Fruit fly (Drosophila melanogaster) whole organism, embryonic: ENCODE results near the gene CG18258.

Experiments
- Blimp-1 ChIP-seq: fragments of 200-800 bp; sonication (Bioruptor generic); optimal IDR thresholded peaks from 3 replicates; lab custom pipeline; 2018; ENCODE audit warnings: missing biosample characterization, missing genetic modification characterization, mild to moderate bottlenecking, moderate library complexity, missing genetic modification reagents
- Bteb2 ChIP-seq: fragments of 200-800 bp; sonication (Bioruptor generic); optimal IDR thresholded peaks from 2 replicates; lab custom pipeline; 2016; ENCODE audit warnings: missing biosample characterization, missing genetic modification characterization
- CG11247 ChIP-seq: fragments of 200-800 bp; sonication (Bioruptor generic); IDR thresholded peaks from 2 replicates; pipeline ENCODE4 v1.3.6; 2022; ENCODE audit warnings: missing biosample characterization, missing genetic modification characterization
- CG12659 ChIP-seq: fragments of 200-800 bp; sonication (Bioruptor generic); optimal IDR thresholded peaks from 3 replicates; lab custom pipeline; 2017; ENCODE audit warnings: mild to moderate bottlenecking, missing biosample characterization, missing genetic modification reagents, missing genetic modification characterization
- CG15479 ChIP-seq: fragments of 200-800 bp; sonication (Bioruptor generic); optimal IDR thresholded peaks from 3 replicates; lab custom pipeline; 2019; ENCODE audit warnings: missing biosample characterization, mild to moderate bottlenecking, missing genetic modification characterization, moderate library complexity
- CG2116 ChIP-seq: fragments of 200-800 bp; sonication (Bioruptor generic); optimal IDR thresholded peaks from 3 replicates; lab custom pipeline; 2018; ENCODE audit warnings: missing biosample characterization, mild to moderate bottlenecking, missing genetic modification characterization
- CG4730 ChIP-seq: fragments of 200-800 bp; sonication (Bioruptor generic); IDR thresholded peaks from 2 replicates; pipeline ENCODE4 v1.3.6; 2022; ENCODE audit warnings: missing biosample characterization, missing genetic modification characterization
- CG6654 ChIP-seq: fragments of 200-800 bp; sonication (Bioruptor generic); optimal IDR thresholded peaks from 2 replicates; lab custom pipeline; 2017; ENCODE audit warnings: missing biosample characterization, mild to moderate bottlenecking, missing genetic modification characterization
- CG8290 ChIP-seq, 3 experiments: fragments of 200-800 bp; sonication (Bioruptor generic); optimal IDR thresholded peaks; 2 replicates each; lab custom pipeline; 2016 to 2019; ENCODE audit warnings: missing biosample characterization in 3 of 3, missing genetic modification characterization in 3 of 3, mild to moderate bottlenecking in 2 of 3, moderate library complexity in 1 of 3
- Chrac-16 ChIP-seq: fragments of 200-800 bp; sonication (Bioruptor generic); optimal IDR thresholded peaks from 3 replicates; lab custom pipeline; 2016; ENCODE audit warnings: missing biosample characterization, missing genetic modification characterization
- CoRest ChIP-seq: fragments of 200-800 bp; sonication (Bioruptor generic); optimal IDR thresholded peaks from 3 replicates; lab custom pipeline; 2018; ENCODE audit warnings: missing biosample characterization, mild to moderate bottlenecking, missing genetic modification characterization, moderate library complexity
- Dip2 ChIP-seq: fragments of 200-800 bp; sonication (Bioruptor generic); IDR thresholded peaks from 2 replicates; pipeline ENCODE4 v1.3.6; 2022; ENCODE audit warnings: missing biosample characterization, missing genetic modification characterization
- Dip3 ChIP-seq: fragments of 200-800 bp; sonication (Bioruptor generic); optimal IDR thresholded peaks from 3 replicates; lab custom pipeline; 2016; ENCODE audit warnings: missing biosample characterization, missing genetic modification characterization
- Dp ChIP-seq: fragments of 200-800 bp; sonication (Bioruptor generic); optimal IDR thresholded peaks from 2 replicates; lab custom pipeline; 2018; ENCODE audit warnings: missing biosample characterization, mild to moderate bottlenecking, missing genetic modification characterization, moderate library complexity
- Gug ChIP-seq: fragments of 200-800 bp; sonication (Bioruptor generic); IDR thresholded peaks from 4 replicates; pipeline ENCODE4 v1.3.6; 2022; ENCODE audit warnings: missing biosample characterization, missing genetic modification characterization
- Myb ChIP-seq: fragments of 200-800 bp; sonication (Bioruptor generic); optimal IDR thresholded peaks from 2 replicates; lab custom pipeline; 2016; ENCODE audit warnings: missing biosample characterization, missing genetic modification characterization
- Neu2 ChIP-seq: fragments of 200-800 bp; sonication (Bioruptor generic); optimal IDR thresholded peaks from 3 replicates; lab custom pipeline; 2016; ENCODE audit warnings: missing biosample characterization, missing genetic modification characterization, borderline replicate concordance
- NfI ChIP-seq: fragments of 200-800 bp; sonication (Bioruptor generic); optimal IDR thresholded peaks from 3 replicates; lab custom pipeline; 2018; ENCODE audit warnings: missing biosample characterization, mild to moderate bottlenecking, missing genetic modification characterization, moderate library complexity
- Poxn ChIP-seq: fragments of 200-800 bp; sonication (Bioruptor generic); IDR thresholded peaks from 2 replicates; pipeline ENCODE4 v1.3.6; 2022; ENCODE audit warnings: missing biosample characterization, missing genetic modification characterization
- abd-A ChIP-seq: fragments of 200-800 bp; sonication (Bioruptor generic); optimal IDR thresholded peaks from 3 replicates; lab custom pipeline; 2019; ENCODE audit warnings: missing biosample characterization, mild to moderate bottlenecking, missing genetic modification characterization, moderate library complexity
- aop ChIP-seq: fragments of 200-800 bp; sonication (Bioruptor generic); IDR thresholded peaks from 2 replicates; pipeline ENCODE4 v1.3.6; 2022; ENCODE audit warnings: missing biosample characterization, missing genetic modification characterization
- bowl ChIP-seq: fragments of 200-800 bp; sonication (Bioruptor generic); IDR thresholded peaks from 2 replicates; pipeline ENCODE4 v1.3.6; 2022; ENCODE audit warnings: missing biosample characterization, missing genetic modification characterization
- chn ChIP-seq: fragments of 200-800 bp; sonication (Bioruptor generic); optimal IDR thresholded peaks from 2 replicates; lab custom pipeline; 2016; ENCODE audit warnings: missing biosample characterization, missing genetic modification characterization
- dan ChIP-seq: fragments of 200-800 bp; sonication (Bioruptor generic); IDR thresholded peaks from 2 replicates; pipeline ENCODE4 v1.3.6; 2022; ENCODE audit warnings: missing biosample characterization, missing genetic modification characterization
- danr ChIP-seq: fragments of 200-800 bp; sonication (Bioruptor generic); IDR thresholded peaks from 2 replicates; pipeline ENCODE4 v1.3.6; 2022; ENCODE audit warnings: missing biosample characterization, missing genetic modification characterization
- fd102C ChIP-seq: fragments of 200-800 bp; sonication (Bioruptor generic); optimal IDR thresholded peaks from 2 replicates; lab custom pipeline; 2018; ENCODE audit warnings: missing biosample characterization, mild to moderate bottlenecking, missing genetic modification characterization, moderate library complexity
- gfzf ChIP-seq: fragments of 200-800 bp; sonication (Bioruptor generic); optimal IDR thresholded peaks from 2 replicates; lab custom pipeline; 2016; ENCODE audit warnings: missing biosample characterization, mild to moderate bottlenecking, missing genetic modification characterization, moderate library complexity
- grn ChIP-seq: fragments of 200-800 bp; sonication (Bioruptor generic); optimal IDR thresholded peaks from 3 replicates; lab custom pipeline; 2017; ENCODE audit warnings: missing biosample characterization, missing genetic modification characterization
- sd ChIP-seq: fragments of 200-800 bp; sonication (Bioruptor generic); optimal IDR thresholded peaks from 3 replicates; lab custom pipeline; 2018; ENCODE audit warnings: missing biosample characterization, mild to moderate bottlenecking, missing genetic modification characterization, moderate library complexity
- sens ChIP-seq: fragments of 200-800 bp; sonication (Bioruptor generic); peaks from one replicate; lab custom pipeline; 2016; ENCODE audit warnings: missing biosample characterization, missing genetic modification characterization
- tap ChIP-seq: fragments of 200-800 bp; optimal IDR thresholded peaks from 3 replicates; lab custom pipeline; 2019; ENCODE audit warnings: missing biosample characterization, mild to moderate bottlenecking, missing genetic modification characterization, moderate library complexity
- trem ChIP-seq: fragments of 200-800 bp; optimal IDR thresholded peaks from 3 replicates; lab custom pipeline; 2019; ENCODE audit warnings: missing biosample characterization, mild to moderate bottlenecking, missing genetic modification characterization, moderate library complexity
- tup ChIP-seq: fragments of 200-800 bp; sonication (Bioruptor generic); optimal IDR thresholded peaks from 2 replicates; lab custom pipeline; 2016; ENCODE audit warnings: missing biosample characterization, mild to moderate bottlenecking, missing genetic modification characterization, moderate library complexity
- vnd ChIP-seq: fragments of 200-800 bp; sonication (Bioruptor generic); IDR thresholded peaks from 3 replicates; pipeline ENCODE4 v1.3.6; 2022; ENCODE audit warnings: missing biosample characterization, missing genetic modification characterization; ENCODE audit not compliant: partially characterized antibody
- zen ChIP-seq: fragments of 200-800 bp; sonication (Bioruptor generic); optimal IDR thresholded peaks from 3 replicates; lab custom pipeline; 2018; ENCODE audit warnings: missing biosample characterization, mild to moderate bottlenecking, missing genetic modification characterization, moderate library complexity
- zf30C ChIP-seq: fragments of 200-800 bp; sonication (Bioruptor generic); optimal IDR thresholded peaks from 3 replicates; lab custom pipeline; 2018; ENCODE audit warnings: missing biosample characterization, mild to moderate bottlenecking, missing genetic modification characterization

The CG18258 gene

dm6 chrX:17249326-17249725 lies 37.2 kb downstream of the CG18258 start, which contains the start of gene CG8675 (continued):
- TF ChIP-seq Gug (GFP tag; lab: Robert Waterston, UW) (no peak), CG15479 (no peak), grn (no peak), Neu2 (no peak), Dip3 (GFP tag; lab: Kevin White, UChicago) (no peak), bowl (GFP tag; lab: Robert Waterston, UW) (no peak), danr (GFP tag; lab: Robert Waterston, UW) (no peak), CG2116 (GFP tag; lab: Kevin White, UChicago) (peak; percentile 9), sens (GFP tag; lab: Kevin White, UChicago) (peak; percentile 66), tup (GFP tag; lab: Kevin White, UChicago) (no peak), NfI (GFP tag; lab: Kevin White, UChicago) (no peak), Dip2 (GFP tag; lab: Robert Waterston, UW) (no peak), fd102C (GFP tag; lab: Kevin White, UChicago) (no peak), CG6654 (GFP tag; lab: Kevin White, UChicago) (peak; percentile 99), gfzf (GFP tag; lab: Kevin White, UChicago) (peak; percentile 92), CG12659 (GFP tag; lab: Kevin White, UChicago) (peak; percentile 2), Poxn (GFP tag; lab: Robert Waterston, UW) (no peak), CoRest (tag; lab: Kevin White, UChicago) (peak; percentile 33), trem (tag; lab: Kevin White, UChicago) (peak; percentile 4), vnd (GFP tag; lab: Robert Waterston, UW) (no peak), chn (GFP tag; lab: Kevin White, UChicago) (no peak), aop (GFP tag; lab: Robert Waterston, UW) (no peak), sd (tag; lab: Kevin White, UChicago) (no peak), tap (tag; lab: Kevin White, UChicago) (no peak), zen (tag; lab: Kevin White, UChicago) (no peak), Myb (GFP tag; lab: Kevin White, UChicago) (peak; percentile 99), zf30C (GFP tag; lab: Kevin White, UChicago) (peak; percentile 8), abd-A (tag; lab: Kevin White, UChicago) (no peak)

dm6 chrX:17254094-17254493 lies 42.0 kb downstream of the CG18258 start:
- TF ChIP-seq dan (GFP tag; lab: Robert Waterston, UW) (no peak), Blimp-1 (GFP tag; lab: Kevin White, UChicago) (peak; percentile 56)

dm6 chrX:17255677-17256076 lies 43.6 kb downstream of the CG18258 start:
- peak; percentile 95 for TF ChIP-seq Blimp-1 (GFP tag; lab: Kevin White, UChicago)
- no peak for TF ChIP-seq CG4730 (GFP tag; lab: Robert Waterston, UW)

dm6 chrX:17262049-17262448 lies 49.9 kb downstream of the CG18258 start:
- no peak for TF ChIP-seq CG8290 (GFP tag; optimal IDR thresholded peaks at IDR 0.05; lab: Kevin White, UChicago)
- peak in 1 of 2 experiments; percentile 32 for TF ChIP-seq CG8290 (tag; optimal IDR thresholded peaks at IDR 0.05; lab: Kevin White, UChicago)
- TF ChIP-seq Chrac-16 (GFP tag; lab: Kevin White, UChicago), result no peak
- TF ChIP-seq Dp (GFP tag; lab: Kevin White, UChicago), result no peak
- peak; percentile 94 for TF ChIP-seq CG11247 (GFP tag; lab: Robert Waterston, UW)
- TF ChIP-seq Bteb2 (GFP tag; lab: Kevin White, UChicago), result no peak
